Worm (Caenorhabditis elegans): ENCODE data around the gene K02E2.6.

- TF ChIP-seq mep-1 (tag; optimal IDR thresholded peaks at IDR 0.05) = no peak
- TF ChIP-seq lin-13 (tag; optimal IDR thresholded peaks at IDR 0.05) = no peak
- no peak for TF ChIP-seq nhr-12 (tag; optimal IDR thresholded peaks at IDR 0.05)
- TF ChIP-seq M03D4.4 (tag; optimal IDR thresholded peaks at IDR 0.05) = no peak
- no peak for TF ChIP-seq pha-4 (tag; optimal IDR thresholded peaks at IDR 0.05)
- no peak for TF ChIP-seq unc-62 (GFP tag; optimal IDR thresholded peaks at IDR 0.05)
- no peak for TF ChIP-seq lin-32 (GFP tag; optimal IDR thresholded peaks at IDR 0.05)
- no peak for TF ChIP-seq mab-5 (tag; optimal IDR thresholded peaks at IDR 0.05)
- no peak for TF ChIP-seq ceh-83 (GFP tag; optimal IDR thresholded peaks at IDR 0.05)
These were observed 19.2 kb downstream of the K02E2.6 start for ce11 chrV:20399532-20400068.

Measured in whole organism, mixed stage, embryonic.